Worm (Caenorhabditis elegans): ENCODE results near the gene oac-37.

Gene oac-37

DNA sequence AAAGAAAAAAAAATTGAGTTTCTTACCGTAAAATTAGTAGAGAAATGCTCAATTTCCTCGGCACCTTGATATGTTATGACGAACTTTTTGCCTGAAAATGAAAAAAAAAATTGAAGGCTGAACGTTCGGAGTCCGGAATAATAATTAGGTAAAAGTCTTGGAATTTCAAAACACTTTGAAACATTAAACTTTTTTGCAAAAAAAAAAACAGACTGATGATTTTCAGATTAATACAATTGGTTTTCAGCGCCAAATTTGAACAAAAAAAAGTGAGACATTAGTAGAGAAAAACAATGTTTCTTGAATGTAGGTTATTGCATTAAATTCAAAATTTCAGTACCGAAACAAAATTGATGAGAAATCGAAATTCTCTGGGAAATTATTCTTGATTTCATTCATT lies 21.7 kb upstream of the oac-37 start, which contains the start of gene nkcc-1:
nkcc-1 (minus strand) TSS at position 101 of the 400 bp plus-strand sequence.
- TF ChIP-seq ztf-7 (tag; optimal IDR thresholded peaks at IDR 0.05) (no peak), R02D3.7 (tag; optimal IDR thresholded peaks at IDR 0.05) (no peak), nhr-237 (tag; optimal IDR thresholded peaks at IDR 0.05) (no peak), snpc-1.2 (GFP tag; IDR thresholded peaks at IDR 0.05) (no peak), set-16 (GFP tag; IDR thresholded peaks at IDR 0.05) (no peak), spr-3 (GFP tag; optimal IDR thresholded peaks at IDR 0.05) (no peak), hmg-1.1 (GFP tag; IDR thresholded peaks at IDR 0.05) (no peak), skn-1 (tag; optimal IDR thresholded peaks at IDR 0.05) (no peak), nhr-111 (GFP tag; optimal IDR thresholded peaks at IDR 0.05) (no peak), lir-3 (tag; optimal IDR thresholded peaks at IDR 0.05) (no peak), duxl-1 (tag; optimal IDR thresholded peaks at IDR 0.05; ENCODE audit: poor library complexity) (no peak)

DNA sequence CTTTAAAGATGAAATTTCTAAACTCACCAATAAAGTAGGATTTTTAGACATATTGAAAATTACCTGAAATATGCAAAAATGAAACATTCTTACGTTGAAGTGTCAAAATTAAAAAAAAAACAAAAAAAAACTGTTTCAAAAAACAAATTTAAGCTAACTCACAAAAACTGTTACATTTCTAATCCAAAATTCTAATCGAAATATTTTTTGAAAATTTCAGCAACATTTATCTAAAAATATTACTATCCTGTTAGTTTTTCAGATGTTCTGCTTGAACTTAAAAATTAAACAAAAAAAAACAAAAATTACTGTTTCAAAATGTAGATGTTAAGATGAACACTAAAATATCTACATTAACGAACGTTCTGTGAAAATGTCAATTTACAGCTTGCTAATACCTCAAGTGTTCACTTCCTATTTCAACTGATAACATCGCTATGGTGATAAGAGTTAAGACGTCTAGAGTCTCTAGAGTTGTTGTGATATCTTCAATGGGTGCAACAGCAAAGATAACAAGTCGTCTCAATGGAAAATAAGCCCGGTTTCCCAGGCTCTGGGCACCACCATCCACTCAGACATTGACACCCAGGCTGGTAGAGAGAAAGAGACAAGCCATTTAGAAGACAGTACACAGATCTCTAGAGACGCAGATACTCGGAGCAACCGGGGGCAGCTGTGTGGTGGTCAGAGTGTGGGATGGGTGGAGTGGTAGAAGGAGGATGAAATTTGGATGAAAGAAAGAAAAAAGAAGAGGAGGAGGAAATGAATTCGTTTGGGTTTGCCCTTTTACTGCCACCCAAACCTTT lies 17.7 kb upstream of the oac-37 start, which contains the start of gene H12I19.115:
H12I19.115 (minus strand) TSS at position 51 of the 806 bp plus-strand sequence.
- TF ChIP-seq lin-38 (GFP tag; IDR thresholded peaks at IDR 0.05) (no peak), snpc-4 (tag; optimal IDR thresholded peaks at IDR 0.05) (no peak), nhr-111 (GFP tag; optimal IDR thresholded peaks at IDR 0.05) (no peak), daf-16 (GFP tag; optimal IDR thresholded peaks at IDR 0.05) (no peak), daf-16 (tag; optimal IDR thresholded peaks at IDR 0.05) (peak; percentile 53), pqm-1 (tag; optimal IDR thresholded peaks at IDR 0.05) (peak; percentile 60), ZK337.2 (GFP tag; IDR thresholded peaks at IDR 0.05) (no peak), php-3 (GFP tag; IDR thresholded peaks at IDR 0.05) (no peak), dmd-8 (GFP tag; IDR thresholded peaks at IDR 0.05) (no peak), dpl-1 (GFP tag; optimal IDR thresholded peaks at IDR 0.05) (no peak)

DNA sequence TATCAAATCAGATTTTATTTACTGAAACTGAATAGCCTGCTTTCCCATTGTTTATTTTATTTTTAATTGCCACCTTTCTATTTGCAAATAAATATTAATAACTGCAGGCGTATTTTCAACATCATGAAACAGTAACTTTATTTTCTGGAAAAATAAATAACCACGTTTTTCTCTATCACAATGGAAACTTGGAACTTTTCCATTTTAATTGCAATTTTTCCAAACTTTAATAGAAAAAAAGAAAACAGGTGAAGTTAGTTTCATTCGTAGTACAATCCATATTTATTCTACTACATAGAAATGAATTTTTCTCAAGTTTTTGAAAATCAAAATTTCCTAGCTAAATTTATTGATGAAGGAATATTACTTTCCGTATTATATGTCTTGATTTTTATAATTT lies 16.6 kb upstream of the oac-37 start, which contains the start of gene srz-42:
srz-42 (plus strand) TSS at position 301 of the 400 bp plus-strand sequence.
- TF ChIP-seq lin-15B (tag; optimal IDR thresholded peaks at IDR 0.05) (no peak), lin-29 (GFP tag; IDR thresholded peaks at IDR 0.05) (no peak), lin-38 (GFP tag; IDR thresholded peaks at IDR 0.05) (no peak)

DNA sequence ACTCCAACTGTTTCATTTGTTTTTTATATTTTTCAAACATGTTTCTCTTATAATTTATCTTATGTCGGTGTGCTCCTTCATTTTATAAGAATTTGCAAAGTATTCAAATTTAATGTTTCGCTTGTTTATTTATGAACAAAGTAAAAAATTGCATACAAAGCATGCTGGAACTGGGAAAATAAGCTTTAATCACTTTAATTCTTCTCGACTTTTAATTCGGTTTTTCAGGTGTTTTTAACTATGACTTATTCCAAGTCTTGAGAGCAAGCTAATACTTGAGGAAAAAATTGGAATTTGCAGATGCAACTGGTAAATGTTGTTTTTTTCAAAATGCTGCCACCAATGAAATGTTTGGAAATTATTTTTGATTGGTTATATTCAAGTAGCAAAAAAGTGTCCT lies 13.9 kb upstream of the oac-37 start, which contains the start of gene srz-59:
srz-59 (plus strand) TSS at position 301 of the 400 bp plus-strand sequence.
- TF ChIP-seq mxl-2 (GFP tag; conservative IDR thresholded peaks at IDR 0.05) (no peak), nhr-41 (GFP tag; IDR thresholded peaks at IDR 0.05) (no peak), zfp-3 (GFP tag; conservative IDR thresholded peaks at IDR 0.05) (no peak), hlh-30 (tag; optimal IDR thresholded peaks at IDR 0.05; ENCODE audit: insufficient read depth) (no peak), nhr-42 (GFP tag; IDR thresholded peaks at IDR 0.05) (no peak), ceh-44 (GFP tag; IDR thresholded peaks at IDR 0.05) (no peak), R02D3.7 (tag; optimal IDR thresholded peaks at IDR 0.05) (no peak)

DNA sequence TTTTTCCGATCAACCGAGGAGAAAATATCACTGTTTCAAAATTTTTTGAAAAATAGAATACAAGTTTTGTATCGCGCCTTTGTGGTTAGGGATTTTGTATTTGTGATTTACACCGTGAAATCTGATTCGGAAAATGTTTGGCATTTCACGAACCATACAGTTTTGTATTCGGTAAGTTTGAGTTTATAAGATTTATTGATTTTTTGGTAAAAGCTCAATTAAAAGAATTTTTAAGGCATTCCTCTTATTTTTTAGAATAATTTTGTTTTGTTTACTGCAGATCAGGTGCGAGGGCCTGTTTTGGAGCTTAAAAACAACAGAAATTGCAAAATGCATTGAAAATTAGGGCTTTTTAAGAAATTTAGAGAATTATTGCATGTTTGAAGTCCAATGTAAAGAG lies 12.3 kb upstream of the oac-37 start:
- TF ChIP-seq aha-1 (tag) = peak; percentile 92
- no peak for TF ChIP-seq hmg-1.1 (GFP tag; IDR thresholded peaks at IDR 0.05)

DNA sequence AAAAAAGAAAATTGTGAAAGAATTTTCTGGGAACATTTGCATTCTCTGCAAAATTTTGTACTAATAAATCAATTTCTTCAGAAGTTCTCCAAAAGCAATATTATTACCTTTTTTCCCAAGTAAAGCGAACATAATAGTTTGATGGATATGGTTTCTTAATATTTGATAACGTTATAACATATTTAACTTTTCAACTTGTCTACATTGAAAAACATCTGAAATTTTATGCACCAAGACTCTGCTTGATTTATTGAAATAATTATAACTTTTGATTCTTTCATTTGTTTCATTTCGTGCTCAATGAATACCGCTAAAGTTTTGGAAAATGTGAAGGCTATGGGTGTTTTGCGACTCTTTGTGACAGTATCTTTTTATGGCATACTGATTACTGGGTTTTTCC lies 8.6 kb upstream of the oac-37 start, which contains the start of gene srz-31:
srz-31 (plus strand) TSS at position 301 of the 400 bp plus-strand sequence.
- TF ChIP-seq duxl-1 (tag; optimal IDR thresholded peaks at IDR 0.05; ENCODE audit: poor library complexity) (no peak), Y75B8A.6 (GFP tag; IDR thresholded peaks at IDR 0.05) (no peak), nhr-76 (tag; optimal IDR thresholded peaks at IDR 0.05) (no peak), Y5F2A.4 (GFP tag; optimal IDR thresholded peaks at IDR 0.05) (no peak), skn-1 (tag; optimal IDR thresholded peaks at IDR 0.05) (no peak), daf-12 (tag; optimal IDR thresholded peaks at IDR 0.05) (no peak)

All from whole organism, L4 larva.